Worm (Caenorhabditis elegans): ENCODE results near the gene slc-25A21.

DNA sequence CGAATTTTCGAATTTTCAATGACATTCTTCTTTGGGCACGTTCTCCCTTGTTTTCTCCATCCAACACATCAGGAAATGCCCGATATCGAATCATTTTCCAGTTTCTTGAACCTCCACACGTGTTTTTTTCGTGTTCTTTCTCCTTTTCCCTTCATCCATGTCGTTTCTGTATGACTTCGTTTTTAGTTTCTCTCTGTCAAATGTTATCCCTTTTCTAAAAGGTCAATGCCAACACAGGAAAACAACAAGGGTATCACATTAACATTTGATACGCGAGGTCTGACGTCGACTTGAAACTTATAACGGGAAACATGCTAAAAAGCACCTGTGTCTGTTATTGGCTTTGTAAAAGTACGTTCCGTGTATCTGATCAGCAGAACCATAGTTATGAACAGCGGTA lies 16.8 kb upstream of the slc-25A21 start:
- TF ChIP-seq nhr-237 (tag; optimal IDR thresholded peaks at IDR 0.05) (no peak), ama-1 (optimal IDR thresholded peaks at IDR 0.05) (no peak), Y55F3AM.14 (GFP tag; optimal IDR thresholded peaks at IDR 0.05) (no peak)
